Comparison of ENCODE assay signal across 2 worm cellular contexts in genomic region chrIV:5063297-5063696, ce11.
TF ChIP-seq lines count a peak whose summit lies in the region.

No protein-coding gene starts in this region.

TF ChIP-seq in whole organism, L1 larva, 84 proteins besides CTCF, POLR2A, EP300 and RAD21 (continued from another document):
- TF ChIP-seq dsc-1 (tag; optimal IDR thresholded peaks at IDR 0.05; lab: Kevin White, UChicago): no peak
- TF ChIP-seq ztf-11 (tag; optimal IDR thresholded peaks at IDR 0.05; lab: Kevin White, UChicago): no peak
- no peak for TF ChIP-seq skn-1 (tag; optimal IDR thresholded peaks at IDR 0.05; lab: Kevin White, UChicago)
- TF ChIP-seq fkh-8 (tag; optimal IDR thresholded peaks at IDR 0.05; lab: Kevin White, UChicago): no peak
- TF ChIP-seq aha-1 (tag; optimal IDR thresholded peaks at IDR 0.05; lab: Kevin White, UChicago): no peak
- no peak for TF ChIP-seq F16B12.6 (tag; optimal IDR thresholded peaks at IDR 0.05; lab: Kevin White, UChicago)
- no peak for TF ChIP-seq jun-1 (tag; optimal IDR thresholded peaks at IDR 0.05; lab: Kevin White, UChicago)
- TF ChIP-seq nhr-28 (tag; optimal IDR thresholded peaks at IDR 0.05; lab: Kevin White, UChicago): no peak
- 0 out of 2 replicates have a peak, but pooled peaks have one; percentile 34 for TF ChIP-seq grh-1 (GFP tag; IDR thresholded peaks at IDR 0.05; lab: Robert Waterston, UW)
- no peak for TF ChIP-seq efl-3 (GFP tag; optimal IDR thresholded peaks at IDR 0.05; lab: Kevin White, UChicago)
- TF ChIP-seq isw-1 (GFP tag; IDR thresholded peaks at IDR 0.05; lab: Robert Waterston, UW): no peak
- no peak for TF ChIP-seq Y116A8C.19 (tag; optimal IDR thresholded peaks at IDR 0.05; lab: Kevin White, UChicago; ENCODE audit: borderline replicate concordance)
- no peak for TF ChIP-seq egl-13 (tag; optimal IDR thresholded peaks at IDR 0.05; lab: Kevin White, UChicago)
- TF ChIP-seq unc-30 (tag; optimal IDR thresholded peaks at IDR 0.05; lab: Kevin White, UChicago): no peak
- no peak for TF ChIP-seq hlh-4 (tag; optimal IDR thresholded peaks at IDR 0.05; lab: Kevin White, UChicago)
- TF ChIP-seq ceh-63 (GFP tag; optimal IDR thresholded peaks at IDR 0.05; lab: Kevin White, UChicago): no peak
- TF ChIP-seq aly-2 (tag; optimal IDR thresholded peaks at IDR 0.05; lab: Kevin White, UChicago): peak; percentile 35
- TF ChIP-seq mab-9 (GFP tag; IDR thresholded peaks at IDR 0.05; lab: Robert Waterston, UW): no peak
- no peak for TF ChIP-seq tbx-2 (tag; optimal IDR thresholded peaks at IDR 0.05; lab: Kevin White, UChicago)
- TF ChIP-seq C04F5.9 (tag; optimal IDR thresholded peaks at IDR 0.05; lab: Kevin White, UChicago): no peak
TF ChIP-seq in whole organism, L1 larva: peak in this region for 17.

TF ChIP-seq in whole organism, young adult, 124 proteins besides CTCF, POLR2A, EP300 and RAD21 (continued from another document):
- TF ChIP-seq cebp-1 (GFP tag; IDR thresholded peaks at IDR 0.05; lab: Robert Waterston, UW) (no peak), cebp-1 (tag; optimal IDR thresholded peaks at IDR 0.05; lab: Kevin White, UChicago) (no peak), D2030.7 (GFP tag; IDR thresholded peaks at IDR 0.05; lab: Robert Waterston, UW) (peak; percentile 87), egl-18 (GFP tag; IDR thresholded peaks at IDR 0.05; lab: Robert Waterston, UW) (no peak), nfya-1 (tag; optimal IDR thresholded peaks at IDR 0.05; lab: Kevin White, UChicago; ENCODE audit: borderline replicate concordance, insufficient read depth) (no peak), repo-1 (tag; optimal IDR thresholded peaks at IDR 0.05; lab: Kevin White, UChicago) (peak; percentile 5), F52B5.7 (tag; optimal IDR thresholded peaks at IDR 0.05; lab: Kevin White, UChicago) (no peak), ztf-28 (GFP tag; IDR thresholded peaks at IDR 0.05; lab: Robert Waterston, UW) (no peak), F23B12.7 (tag; optimal IDR thresholded peaks at IDR 0.05; lab: Kevin White, UChicago; ENCODE audit: insufficient read depth) (peak; percentile 34), snpc-1.3 (tag; optimal IDR thresholded peaks at IDR 0.05; lab: Kevin White, UChicago; ENCODE audit: insufficient read depth) (peak; percentile 83), lin-54 (GFP tag; optimal IDR thresholded peaks at IDR 0.05; lab: Kevin White, UChicago) (peak; percentile 24), ama-1 (optimal IDR thresholded peaks at IDR 0.05; lab: Kevin White, UChicago) (peak; percentile 72), ama-1 (GFP tag; optimal IDR thresholded peaks at IDR 0.05; lab: Kevin White, UChicago) (no peak), T26A5.8 (tag; optimal IDR thresholded peaks at IDR 0.05; lab: Kevin White, UChicago) (no peak), Y95B8A.8 (GFP tag; IDR thresholded peaks at IDR 0.05; lab: Robert Waterston, UW) (no peak), ceh-40 (GFP tag; IDR thresholded peaks at IDR 0.05; lab: Robert Waterston, UW) (no peak), gei-17 (GFP tag; optimal IDR thresholded peaks at IDR 0.05; lab: Kevin White, UChicago) (no peak), nfyb-1 (GFP tag; IDR thresholded peaks at IDR 0.05; lab: Robert Waterston, UW) (0 out of 2 replicates have a peak, but pooled peaks have one; percentile 33), rcor-1 (GFP tag; IDR thresholded peaks at IDR 0.05; lab: Robert Waterston, UW) (peak; percentile 54; the same call in 1 of the 2 replicates), F37B4.10 (GFP tag; IDR thresholded peaks at IDR 0.05; lab: Robert Waterston, UW) (no peak), madf-8 (GFP tag; conservative IDR thresholded peaks at IDR 0.05; lab: Robert Waterston, UW) (no peak), somi-1 (GFP tag; optimal IDR thresholded peaks at IDR 0.05; lab: Kevin White, UChicago) (no peak), atf-7 (tag; optimal IDR thresholded peaks at IDR 0.05; lab: Kevin White, UChicago) (no peak), ztf-25 (GFP tag; IDR thresholded peaks at IDR 0.05; lab: Robert Waterston, UW) (no peak), Y67H2A.10 (GFP tag; conservative IDR thresholded peaks at IDR 0.05; lab: Robert Waterston, UW) (0 out of 2 replicates have a peak, but pooled peaks have one; percentile 7), akir-1 (GFP tag; optimal IDR thresholded peaks at IDR 0.05; lab: Kevin White, UChicago) (no peak)
